Worm (Caenorhabditis elegans): ENCODE measurements around the gene vps-26.

- TF ChIP-seq nhr-11 (tag; optimal IDR thresholded peaks at IDR 0.05), result no peak
- TF ChIP-seq egl-5 (tag; optimal IDR thresholded peaks at IDR 0.05), result no peak
- no peak for TF ChIP-seq unc-62 (GFP tag; optimal IDR thresholded peaks at IDR 0.05)
- no peak for TF ChIP-seq pqm-1 (tag; optimal IDR thresholded peaks at IDR 0.05)
- TF ChIP-seq nhr-77 (tag; optimal IDR thresholded peaks at IDR 0.05), result no peak
- TF ChIP-seq elt-2 (tag; optimal IDR thresholded peaks at IDR 0.05), result no peak
- TF ChIP-seq ama-1 (optimal IDR thresholded peaks at IDR 0.05), result no peak
- no peak for TF ChIP-seq nhr-25 (tag; optimal IDR thresholded peaks at IDR 0.05)
- no peak for TF ChIP-seq jun-1 (tag; optimal IDR thresholded peaks at IDR 0.05)
- no peak for TF ChIP-seq nhr-76 (tag; optimal IDR thresholded peaks at IDR 0.05)
- no peak for TF ChIP-seq nfya-1 (tag; optimal IDR thresholded peaks at IDR 0.05; ENCODE audit: insufficient read depth)
- no peak for TF ChIP-seq ztf-4 (tag; optimal IDR thresholded peaks at IDR 0.05)
- TF ChIP-seq eor-1 (tag; optimal IDR thresholded peaks at IDR 0.05), result no peak
- no peak for TF ChIP-seq egl-27 (tag; optimal IDR thresholded peaks at IDR 0.05)
Measured at ce11 chrIV:9296285-9296684, 45.3 kb downstream of the vps-26 start, which contains the start of gene F49C12.1.
